Worm (Caenorhabditis elegans) whole organism, L2 larva: ENCODE data around the gene unc-5.
A peak's percentile ranks its signal among the peaks of the same experiment; 100 is the strongest.

Experiments used
- C34F6.9 ChIP-seq: fragments of 150-350 bp; optimal IDR thresholded peaks from 2 replicates; lab custom pipeline; 2014; ENCODE audit warnings: missing biosample characterization, missing genetic modification characterization
- F13H6.1 ChIP-seq: sonication (generic microtip); optimal IDR thresholded peaks from 2 replicates; lab custom pipeline; 2016; ENCODE audit warnings: missing genetic modification characterization, missing compliant biosample characterization
- R02D3.7 ChIP-seq: fragments of 150-350 bp; optimal IDR thresholded peaks from 2 replicates; lab custom pipeline; 2014; ENCODE audit warnings: missing biosample characterization, missing genetic modification characterization
- Y55F3AM.14 ChIP-seq: fragments of 200-800 bp; sonication (Bioruptor generic); optimal IDR thresholded peaks from 2 replicates; lab custom pipeline; 2018; ENCODE audit warnings: mild to moderate bottlenecking, missing genetic modification characterization, missing compliant biosample characterization
- ZK546.5 ChIP-seq: sonication (generic microtip); optimal IDR thresholded peaks from 2 replicates; lab custom pipeline; 2017; ENCODE audit warnings: missing biosample characterization, missing genetic modification characterization
- alr-1 ChIP-seq: fragments of 150-350 bp; optimal IDR thresholded peaks from 2 replicates; lab custom pipeline; 2014; ENCODE audit warnings: missing biosample characterization, missing genetic modification characterization
- aly-2 ChIP-seq: fragments of 150-350 bp; optimal IDR thresholded peaks from 2 replicates; lab custom pipeline; 2014; ENCODE audit warnings: missing biosample characterization, missing genetic modification characterization
- ama-1 ChIP-seq: fragments of 150-350 bp; optimal IDR thresholded peaks from 2 replicates; lab custom pipeline; 2018; ENCODE audit warnings: inconsistent platforms
- blmp-1 ChIP-seq: sonication (generic microtip); optimal IDR thresholded peaks from 2 replicates; lab custom pipeline; 2017; ENCODE audit warnings: missing genetic modification characterization, mild to moderate bottlenecking, missing compliant biosample characterization, antibody characterized with exemption, moderate library complexity; ENCODE audit not compliant: insufficient read depth
- ceh-16 ChIP-seq: fragments of 150-350 bp; optimal IDR thresholded peaks from 2 replicates; lab custom pipeline; 2014; ENCODE audit warnings: missing biosample characterization, missing genetic modification characterization
- ceh-82 ChIP-seq: fragments of 150-350 bp; optimal IDR thresholded peaks from 2 replicates; lab custom pipeline; 2014; ENCODE audit warnings: missing biosample characterization, missing genetic modification characterization
- crh-2 ChIP-seq: sonication (generic microtip); optimal IDR thresholded peaks from 2 replicates; lab custom pipeline; 2017; ENCODE audit warnings: missing biosample characterization, missing genetic modification characterization
- dmd-4 ChIP-seq: sonication (generic microtip); optimal IDR thresholded peaks from 2 replicates; lab custom pipeline; 2017; ENCODE audit warnings: missing biosample characterization, missing genetic modification characterization
- egl-27 ChIP-seq: sonication (generic microtip); optimal IDR thresholded peaks from 3 replicates; lab custom pipeline; 2017; ENCODE audit warnings: missing biosample characterization, missing genetic modification reagents, missing genetic modification characterization
- elt-1 ChIP-seq: fragments of 150-350 bp; optimal IDR thresholded peaks from 2 replicates; lab custom pipeline; 2014; ENCODE audit warnings: missing biosample characterization, missing genetic modification characterization
- elt-3 ChIP-seq: sonication (generic microtip); optimal IDR thresholded peaks from 2 replicates; lab custom pipeline; 2017; ENCODE audit warnings: missing biosample characterization, missing genetic modification characterization
- fos-1 ChIP-seq: fragments of 150-350 bp; optimal IDR thresholded peaks from 2 replicates; lab custom pipeline; 2014; ENCODE audit warnings: missing biosample characterization, missing genetic modification characterization
- gmeb-1 ChIP-seq: fragments of 150-350 bp; optimal IDR thresholded peaks from 2 replicates; lab custom pipeline; 2014; ENCODE audit warnings: missing biosample characterization, missing genetic modification characterization
- lin-11 ChIP-seq: fragments of 150-350 bp; sonication (generic microtip); optimal IDR thresholded peaks from 2 replicates; lab custom pipeline; 2014; ENCODE audit warnings: missing biosample characterization, missing genetic modification characterization, inconsistent platforms, mixed read lengths
- lin-13 ChIP-seq: fragments of 150-350 bp; optimal IDR thresholded peaks from 2 replicates; lab custom pipeline; 2014; ENCODE audit warnings: missing biosample characterization, missing genetic modification reagents, missing genetic modification characterization
- lin-39 ChIP-seq: fragments of 150-350 bp; optimal IDR thresholded peaks from 2 replicates; lab custom pipeline; 2014; ENCODE audit warnings: missing biosample characterization, missing genetic modification reagents, missing genetic modification characterization
- lsy-2 ChIP-seq, 2 experiments: fragments of 150-350 bp in 1 of 2; sonication (generic microtip) in 1 of 2; optimal IDR thresholded peaks; 2 replicates each; lab custom pipeline; 2014 to 2017; ENCODE audit warnings: missing biosample characterization in 2 of 2, missing genetic modification characterization in 2 of 2
- mab-5 ChIP-seq: fragments of 150-350 bp; optimal IDR thresholded peaks from 2 replicates; lab custom pipeline; 2014; ENCODE audit warnings: missing biosample characterization, missing genetic modification characterization
- mbf-1 ChIP-seq: sonication (generic microtip); optimal IDR thresholded peaks from 2 replicates; lab custom pipeline; 2017; ENCODE audit warnings: missing biosample characterization, missing genetic modification characterization
- mdl-1 ChIP-seq, 2 experiments: fragments of 150-350 bp in 1 of 2; sonication (generic microtip) in 1 of 2; optimal IDR thresholded peaks; 2 replicates each; lab custom pipeline; 2017; ENCODE audit warnings: missing biosample characterization in 2 of 2, missing genetic modification characterization in 2 of 2
- nhr-10 ChIP-seq: sonication (generic microtip); optimal IDR thresholded peaks from 2 replicates; lab custom pipeline; 2017; ENCODE audit warnings: missing biosample characterization, missing genetic modification characterization
- nhr-11 ChIP-seq: fragments of 150-350 bp; optimal IDR thresholded peaks from 2 replicates; lab custom pipeline; 2014; ENCODE audit warnings: missing biosample characterization, missing genetic modification characterization
- nhr-12 ChIP-seq: fragments of 150-350 bp; optimal IDR thresholded peaks from 2 replicates; lab custom pipeline; 2014; ENCODE audit warnings: missing biosample characterization, missing genetic modification characterization
- nhr-129 ChIP-seq: fragments of 150-350 bp; optimal IDR thresholded peaks from 2 replicates; lab custom pipeline; 2014; ENCODE audit warnings: missing biosample characterization, missing genetic modification characterization
- nhr-21 ChIP-seq: fragments of 150-350 bp; optimal IDR thresholded peaks from 2 replicates; lab custom pipeline; 2014; ENCODE audit warnings: missing biosample characterization, missing genetic modification characterization
- nhr-23 ChIP-seq: fragments of 150-350 bp; optimal IDR thresholded peaks from 2 replicates; lab custom pipeline; 2014; ENCODE audit warnings: missing biosample characterization, missing genetic modification reagents, missing genetic modification characterization
- nhr-237 ChIP-seq: fragments of 150-350 bp; optimal IDR thresholded peaks from 2 replicates; lab custom pipeline; 2014; ENCODE audit warnings: missing biosample characterization, missing genetic modification characterization
- nhr-25 ChIP-seq: fragments of 150-350 bp; sonication (generic microtip); optimal IDR thresholded peaks from 3 replicates; lab custom pipeline; 2014; ENCODE audit warnings: missing biosample characterization, missing genetic modification characterization
- nhr-6 ChIP-seq: fragments of 150-350 bp; optimal IDR thresholded peaks from 2 replicates; lab custom pipeline; 2014; ENCODE audit warnings: missing biosample characterization, missing genetic modification characterization
- nhr-77 ChIP-seq: fragments of 150-350 bp; optimal IDR thresholded peaks from 2 replicates; lab custom pipeline; 2014; ENCODE audit warnings: missing biosample characterization, missing genetic modification characterization
- peb-1 ChIP-seq: fragments of 150-350 bp; optimal IDR thresholded peaks from 2 replicates; lab custom pipeline; 2014; ENCODE audit warnings: missing biosample characterization, missing genetic modification characterization
- sem-4 ChIP-seq: fragments of 150-350 bp; optimal IDR thresholded peaks from 2 replicates; lab custom pipeline; 2014; ENCODE audit warnings: missing biosample characterization, missing genetic modification reagents, missing genetic modification characterization
- skn-1 ChIP-seq: sonication (generic microtip); optimal IDR thresholded peaks from 2 replicates; lab custom pipeline; 2017; ENCODE audit warnings: missing biosample characterization, missing genetic modification characterization
- sma-3 ChIP-seq: sonication (generic microtip); optimal IDR thresholded peaks from 2 replicates; lab custom pipeline; 2016; ENCODE audit warnings: missing genetic modification reagents, missing genetic modification characterization, missing compliant biosample characterization
- sma-9 ChIP-seq, 2 experiments: fragments of 150-350 bp in 1 of 2; sonication (generic microtip) in 1 of 2; optimal IDR thresholded peaks; 2 replicates each; lab custom pipeline; 2014 to 2016; ENCODE audit warnings: missing genetic modification characterization in 2 of 2, mild to moderate bottlenecking in 1 of 2, missing biosample characterization in 1 of 2, missing compliant biosample characterization in 1 of 2, missing genetic modification reagents in 1 of 2, moderate library complexity in 1 of 2
- snpc-4 ChIP-seq: fragments of 150-350 bp; optimal IDR thresholded peaks from 2 replicates; lab custom pipeline; 2014; ENCODE audit warnings: missing biosample characterization, missing genetic modification characterization
- unc-39 ChIP-seq: fragments of 150-350 bp; optimal IDR thresholded peaks from 2 replicates; lab custom pipeline; 2014; ENCODE audit warnings: missing biosample characterization, missing genetic modification characterization
- unc-55 ChIP-seq: fragments of 150-350 bp; sonication (generic microtip); optimal IDR thresholded peaks from 3 replicates; lab custom pipeline; 2014; ENCODE audit warnings: missing biosample characterization, missing genetic modification reagents, missing genetic modification characterization
- unc-62 ChIP-seq: fragments of 150-350 bp; optimal IDR thresholded peaks from 2 replicates; lab custom pipeline; 2014; ENCODE audit warnings: missing biosample characterization, missing genetic modification reagents, missing genetic modification characterization
- zag-1 ChIP-seq: fragments of 150-350 bp; optimal IDR thresholded peaks from 2 replicates; lab custom pipeline; 2014; ENCODE audit warnings: missing biosample characterization, missing genetic modification characterization
- ztf-1 ChIP-seq: fragments of 200-800 bp; sonication (Bioruptor generic); conservative IDR thresholded peaks from 2 replicates; pipeline ENCODE4 v1.3.6; 2022; ENCODE audit warnings: missing genetic modification characterization, missing compliant biosample characterization
- ztf-11 ChIP-seq: sonication (generic microtip); optimal IDR thresholded peaks from 2 replicates; lab custom pipeline; 2017; ENCODE audit warnings: missing biosample characterization, missing genetic modification characterization
- ztf-4 ChIP-seq: fragments of 150-350 bp; optimal IDR thresholded peaks from 2 replicates; lab custom pipeline; 2014; ENCODE audit warnings: missing biosample characterization, missing genetic modification characterization

unc-5 gene

ce11 chrIV:5550676-5551184 lies 22.6 kb upstream of the unc-5 start, which contains the start of gene ari-2:
Gene ari-2, plus strand, starts transcription at chrIV:5551134.
- no peak for TF ChIP-seq nhr-21 (tag; lab: Kevin White, UChicago)
- TF ChIP-seq mdl-1 (tag; optimal IDR thresholded peaks at IDR 0.05; lab: Kevin White, UChicago) = no peak
- TF ChIP-seq sma-3 (GFP tag; lab: Kevin White, UChicago) = no peak
- peak; percentile 25 for TF ChIP-seq nhr-25 (tag; lab: Kevin White, UChicago)
- TF ChIP-seq F13H6.1 (tag; lab: Kevin White, UChicago) = peak; percentile 15
- peak in 1 of 2 experiments; percentile 43 for TF ChIP-seq lsy-2 (tag; optimal IDR thresholded peaks at IDR 0.05; lab: Kevin White, UChicago)

DNA sequence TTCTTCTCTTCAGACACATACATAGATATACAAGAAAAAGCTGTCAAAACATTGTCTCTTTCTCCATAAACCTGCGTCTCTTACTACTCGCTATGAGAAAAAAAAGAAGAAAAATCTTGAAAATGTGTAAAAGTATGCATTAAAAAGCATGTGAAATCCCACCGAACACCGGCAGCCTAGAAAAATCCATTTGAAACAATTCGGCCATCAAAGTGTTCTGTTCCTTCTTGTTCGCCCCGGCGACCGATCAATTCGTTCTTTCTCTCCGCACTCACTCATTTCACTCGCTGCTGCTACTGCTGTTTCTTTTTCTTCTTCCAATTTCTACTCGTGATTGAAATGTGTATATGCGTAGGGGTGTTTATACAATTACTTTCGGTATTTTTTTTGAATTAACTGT lies 20.7 kb upstream of the unc-5 start:
- peak; percentile 5 for TF ChIP-seq nhr-21 (tag; lab: Kevin White, UChicago)
- TF ChIP-seq ztf-11 (tag; lab: Kevin White, UChicago) = no peak
- TF ChIP-seq lin-39 = no peak
- TF ChIP-seq crh-2 = peak; percentile 4
- peak; percentile 22 for TF ChIP-seq blmp-1 (tag; lab: Kevin White, UChicago)
- peak; percentile 77 for TF ChIP-seq fos-1 (tag; lab: Kevin White, UChicago)
- TF ChIP-seq lin-13 (GFP tag; lab: Kevin White, UChicago) = no peak
- no peak for TF ChIP-seq mdl-1 (tag; optimal IDR thresholded peaks at IDR 0.05; lab: Kevin White, UChicago)
- TF ChIP-seq nhr-237 (tag; lab: Kevin White, UChicago) = no peak
- TF ChIP-seq lin-11 (tag; lab: Kevin White, UChicago) = no peak
- TF ChIP-seq zag-1 (tag; lab: Kevin White, UChicago) = no peak
- TF ChIP-seq Y55F3AM.14 = no peak
- TF ChIP-seq sma-3 (GFP tag; lab: Kevin White, UChicago) = no peak
- no peak for TF ChIP-seq nhr-10 (tag; lab: Kevin White, UChicago)
- TF ChIP-seq unc-62 (GFP tag; lab: Kevin White, UChicago) = no peak
- no peak for TF ChIP-seq nhr-23 (tag; lab: Kevin White, UChicago)
- TF ChIP-seq ztf-4 = peak; percentile 9
- peak; percentile 81 for TF ChIP-seq C34F6.9 (tag; lab: Kevin White, UChicago)
- no peak for TF ChIP-seq skn-1 (tag; lab: Kevin White, UChicago)
- no peak for TF ChIP-seq nhr-77 (tag; lab: Kevin White, UChicago)
- TF ChIP-seq elt-3 (tag; lab: Kevin White, UChicago) = no peak
- TF ChIP-seq sma-9 (GFP tag; optimal IDR thresholded peaks at IDR 0.05; lab: Kevin White, UChicago) = peak; percentile 20
- TF ChIP-seq sma-9 (tag; optimal IDR thresholded peaks at IDR 0.05; lab: Kevin White, UChicago) = no peak
- TF ChIP-seq nhr-12 (tag; lab: Kevin White, UChicago) = no peak
- TF ChIP-seq unc-39 = no peak
- TF ChIP-seq R02D3.7 (tag; lab: Kevin White, UChicago) = no peak
- TF ChIP-seq gmeb-1 = peak; percentile 10
- TF ChIP-seq unc-55 = peak; percentile 87
- TF ChIP-seq nhr-129 (tag; lab: Kevin White, UChicago) = peak; percentile 62
- TF ChIP-seq nhr-6 (tag; lab: Kevin White, UChicago) = no peak
- TF ChIP-seq mbf-1 = no peak
- TF ChIP-seq lsy-2 (tag; optimal IDR thresholded peaks at IDR 0.05; lab: Kevin White, UChicago) = peak in 1 of 2 experiments; percentile 56
- TF ChIP-seq sem-4 (tag; lab: Kevin White, UChicago) = no peak
- no peak for TF ChIP-seq aly-2 (tag; lab: Kevin White, UChicago)
- no peak for TF ChIP-seq ZK546.5 (tag; lab: Kevin White, UChicago)
- no peak for TF ChIP-seq nhr-11 (tag; lab: Kevin White, UChicago)
- TF ChIP-seq snpc-4 (tag; lab: Kevin White, UChicago) = no peak
- TF ChIP-seq ztf-1 (GFP tag; lab: Robert Waterston, UW) = no peak
- no peak for TF ChIP-seq peb-1 (tag; lab: Kevin White, UChicago)
- no peak for TF ChIP-seq alr-1
- TF ChIP-seq egl-27 (tag; lab: Kevin White, UChicago) = no peak
- TF ChIP-seq mab-5 = no peak
- TF ChIP-seq ceh-16 (tag; lab: Kevin White, UChicago) = no peak
- no peak for TF ChIP-seq F13H6.1 (tag; lab: Kevin White, UChicago)
- TF ChIP-seq ama-1 (lab: Kevin White, UChicago) = no peak
- no peak for TF ChIP-seq nhr-25 (tag; lab: Kevin White, UChicago)
- no peak for TF ChIP-seq ceh-82 (tag; lab: Kevin White, UChicago)
- TF ChIP-seq dmd-4 (tag; lab: Kevin White, UChicago) = no peak
- no peak for TF ChIP-seq elt-1 (tag; lab: Kevin White, UChicago)
